Worm (Caenorhabditis elegans) whole organism, late embryonic: ENCODE results near the gene srg-62.

Experiments used
- ceh-14 ChIP-seq: sonication (generic microtip); optimal IDR thresholded peaks from 2 replicates; lab custom pipeline; 2016; ENCODE audit warnings: missing genotype, missing genetic modification characterization, missing compliant biosample characterization
- gmeb-2 ChIP-seq: sonication (generic microtip); optimal IDR thresholded peaks from 2 replicates; lab custom pipeline; 2016; ENCODE audit warnings: missing genetic modification characterization, inconsistent platforms, missing compliant biosample characterization
- pha-4 ChIP-seq: fragments of 150-350 bp; optimal IDR thresholded peaks from 2 replicates; lab custom pipeline; 2018; ENCODE audit warnings: missing biosample characterization, missing genetic modification reagents, missing genetic modification characterization

DNA sequence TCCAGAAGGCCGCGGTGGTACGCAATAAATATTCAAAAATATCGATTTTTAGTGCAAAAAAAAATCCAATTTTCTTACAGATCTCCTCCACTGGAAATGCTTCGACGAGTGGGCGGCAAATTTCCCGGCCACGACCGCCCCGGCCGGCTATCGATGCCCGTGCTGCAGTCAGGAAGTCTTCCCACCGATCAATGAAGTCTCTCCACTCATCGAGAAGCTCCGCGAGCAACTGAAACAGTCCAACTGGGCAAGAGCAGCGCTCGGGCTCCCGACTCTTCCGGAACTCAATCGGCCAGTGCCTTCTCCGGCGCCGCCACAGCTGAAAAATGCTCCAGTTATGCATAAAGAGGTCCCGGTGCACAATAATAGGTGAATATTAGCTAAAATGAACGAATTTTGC is 46.3 kb downstream of the srg-62 start, which contains the start of gene Y45G12B.3:
- TF ChIP-seq ceh-14 (tag; lab: Kevin White, UChicago) (no peak), pha-4 (tag; lab: Kevin White, UChicago) (no peak), gmeb-2 (tag; lab: Kevin White, UChicago) (no peak)
